Fruit fly (Drosophila melanogaster): ENCODE results near the gene Ipp.

Ipp gene

DNA sequence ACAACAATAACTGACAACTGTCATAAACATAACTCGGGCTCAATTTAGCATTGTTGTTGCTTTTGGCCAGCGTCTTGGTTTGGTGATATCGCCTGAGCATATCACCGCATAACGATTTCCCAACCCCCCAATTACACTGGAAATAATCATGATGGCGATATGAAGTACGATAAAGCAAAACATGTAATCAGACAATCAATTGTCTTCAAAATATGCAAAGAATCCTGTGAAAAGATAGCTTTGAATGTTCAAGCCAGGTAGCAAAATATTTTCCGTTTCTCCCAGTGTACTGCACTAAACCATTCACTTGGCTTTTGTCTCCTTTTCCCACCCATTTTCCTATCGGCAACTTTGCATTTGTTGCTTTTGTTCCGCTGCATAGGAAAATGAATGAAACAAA lies 40.9 kb downstream of the Ipp start (continued):
- TF ChIP-seq pho (GFP tag; optimal IDR thresholded peaks at IDR 0.05) (no peak), nerfin-2 (GFP tag; IDR thresholded peaks at IDR 0.05; ENCODE audit: partially characterized antibody) (no peak), ken (GFP tag; IDR thresholded peaks at IDR 0.05) (peak; percentile 74; the same call in 2 of the 3 replicates), onecut (GFP tag; IDR thresholded peaks at IDR 0.05) (peak; percentile 41; the same call in 1 of the 2 replicates), pan (optimal IDR thresholded peaks at IDR 0.05) (no peak), pan (GFP tag; optimal IDR thresholded peaks at IDR 0.05 in 1 of 2, IDR thresholded peaks at IDR 0.05 in 1 of 2) (peak in 1 of 2 experiments; percentile 67), CG2120 (GFP tag; optimal IDR thresholded peaks at IDR 0.05) (no peak), Vsx1 (GFP tag; optimal IDR thresholded peaks at IDR 0.05) (no peak), Dbx (GFP tag; IDR thresholded peaks at IDR 0.05) (no peak), Blimp-1 (GFP tag; optimal IDR thresholded peaks at IDR 0.05) (peak; percentile 72), corto (GFP tag; optimal IDR thresholded peaks at IDR 0.05) (no peak), CG5953 (GFP tag; IDR thresholded peaks at IDR 0.05) (0 out of 2 replicates have a peak, but pooled peaks have one; percentile 36), D (optimal IDR thresholded peaks at IDR 0.05) (no peak), D (GFP tag; optimal IDR thresholded peaks at IDR 0.05) (peak; percentile 72), sc (optimal IDR thresholded peaks at IDR 0.05) (no peak), sc (GFP tag; optimal IDR thresholded peaks at IDR 0.05) (no peak), stwl (tag; optimal IDR thresholded peaks at IDR 0.05) (no peak), CG6654 (GFP tag; optimal IDR thresholded peaks at IDR 0.05) (no peak), jing (GFP tag; optimal IDR thresholded peaks at IDR 0.05) (peak; percentile 17), CG4282 (GFP tag; optimal IDR thresholded peaks at IDR 0.05) (no peak), CG3726 (GFP tag; IDR thresholded peaks at IDR 0.05) (0 out of 3 replicates have a peak, but pooled peaks have one; percentile 17), tio (GFP tag; optimal IDR thresholded peaks at IDR 0.05) (no peak), Sry-β (GFP tag; optimal IDR thresholded peaks at IDR 0.05) (no peak), Fer3 (tag; optimal IDR thresholded peaks at IDR 0.05) (peak; percentile 60), CG2875 (GFP tag; optimal IDR thresholded peaks at IDR 0.05) (no peak), CG13287 (GFP tag; IDR thresholded peaks at IDR 0.05; ENCODE audit: partially characterized antibody) (no peak), Asciz (GFP tag; optimal IDR thresholded peaks at IDR 0.05) (peak; percentile 85), Nf-YA (GFP tag; IDR thresholded peaks at IDR 0.05) (peak; percentile 63), CG12942 (GFP tag; optimal IDR thresholded peaks at IDR 0.05) (no peak), gsb (GFP tag; IDR thresholded peaks at IDR 0.05) (no peak), ac (GFP tag; optimal IDR thresholded peaks at IDR 0.05) (no peak), tup (GFP tag; optimal IDR thresholded peaks at IDR 0.05) (no peak), Dad (GFP tag; optimal IDR thresholded peaks at IDR 0.05) (peak; percentile 75), prd (optimal IDR thresholded peaks at IDR 0.05) (no peak), prd (GFP tag; IDR thresholded peaks at IDR 0.05) (peak; percentile 74; the same call in 2 of the 3 replicates), lmd (GFP tag; IDR thresholded peaks at IDR 0.05) (peak; percentile 36; the same call in 1 of the 2 replicates), CG6254 (GFP tag; optimal IDR thresholded peaks at IDR 0.05) (peak; percentile 66), pfk (GFP tag; optimal IDR thresholded peaks at IDR 0.05) (no peak), croc (GFP tag; conservative IDR thresholded peaks at IDR 0.05) (no peak; the same call in 2 of the 3 replicates), CG11560 (tag; IDR thresholded peaks at IDR 0.05) (no peak), CG17802 (tag; optimal IDR thresholded peaks at IDR 0.05) (peak; percentile 21), CG4617 (GFP tag; optimal IDR thresholded peaks at IDR 0.05; ENCODE audit: borderline replicate concordance) (no peak), phol (tag; optimal IDR thresholded peaks at IDR 0.05) (peak; percentile 59), zfh1 (GFP tag; IDR thresholded peaks at IDR 0.05) (peak; percentile 76), ttk (GFP tag; IDR thresholded peaks at IDR 0.05) (peak; percentile 76), CG9215 (GFP tag; IDR thresholded peaks at IDR 0.05) (no peak), NC2β (GFP tag; optimal IDR thresholded peaks at IDR 0.05) (peak; percentile 72), vnd (GFP tag; IDR thresholded peaks at IDR 0.05; ENCODE audit: partially characterized antibody) (no peak), CG34376 (GFP tag; optimal IDR thresholded peaks at IDR 0.05) (no peak), CG6854 (GFP tag; optimal IDR thresholded peaks at IDR 0.05) (no peak), Sry-δ (GFP tag; optimal IDR thresholded peaks at IDR 0.05) (peak; percentile 40)
